Worm (Caenorhabditis elegans) whole organism, L3 larva: ENCODE measurements around the gene C46E10.1.
A peak's percentile ranks its signal among the peaks of the same experiment; 100 is the strongest.

Experiments used
- R02D3.7 ChIP-seq: fragments of 150-350 bp; optimal IDR thresholded peaks from 2 replicates; lab custom pipeline; 2014; ENCODE audit warnings: missing biosample characterization, missing genetic modification characterization
- ZK546.5 ChIP-seq: sonication (generic microtip); optimal IDR thresholded peaks from 2 replicates; lab custom pipeline; 2017; ENCODE audit warnings: missing biosample characterization, missing genetic modification characterization
- aly-2 ChIP-seq: fragments of 150-350 bp; optimal IDR thresholded peaks from 2 replicates; lab custom pipeline; 2014; ENCODE audit warnings: missing biosample characterization, missing genetic modification characterization
- ama-1 ChIP-seq: fragments of 150-350 bp; optimal IDR thresholded peaks from 2 replicates; lab custom pipeline; 2018
- ceh-16 ChIP-seq: sonication (generic microtip); optimal IDR thresholded peaks from 2 replicates; lab custom pipeline; 2017; ENCODE audit warnings: missing biosample characterization, missing genetic modification characterization
- ceh-82 ChIP-seq: fragments of 150-350 bp; optimal IDR thresholded peaks from 2 replicates; lab custom pipeline; 2014; ENCODE audit warnings: missing biosample characterization, missing genetic modification characterization
- daf-12 ChIP-seq: fragments of 150-350 bp; optimal IDR thresholded peaks from 2 replicates; lab custom pipeline; 2014; ENCODE audit warnings: missing biosample characterization, missing genetic modification reagents, missing genetic modification characterization
- egl-5 ChIP-seq: fragments of 150-350 bp; optimal IDR thresholded peaks from 2 replicates; lab custom pipeline; 2017; ENCODE audit warnings: missing biosample characterization, missing genetic modification reagents, missing genetic modification characterization, inconsistent platforms
- elt-1 ChIP-seq: fragments of 150-350 bp; optimal IDR thresholded peaks from 2 replicates; lab custom pipeline; 2014; ENCODE audit warnings: missing biosample characterization, missing genetic modification characterization
- elt-2 ChIP-seq: sonication (generic microtip); optimal IDR thresholded peaks from 2 replicates; lab custom pipeline; 2016; ENCODE audit warnings: missing genetic modification reagents, mild to moderate bottlenecking, missing genetic modification characterization, missing compliant biosample characterization
- fkh-10 ChIP-seq: sonication (generic microtip); optimal IDR thresholded peaks from 2 replicates; lab custom pipeline; 2017; ENCODE audit warnings: missing biosample characterization, missing genetic modification reagents, missing genetic modification characterization
- fos-1 ChIP-seq: fragments of 150-350 bp; optimal IDR thresholded peaks from 2 replicates; lab custom pipeline; 2014; ENCODE audit warnings: missing biosample characterization, missing genetic modification characterization
- jun-1 ChIP-seq: fragments of 150-350 bp; optimal IDR thresholded peaks from 2 replicates; lab custom pipeline; 2014; ENCODE audit warnings: missing biosample characterization, missing genetic modification reagents, missing genetic modification characterization
- lsy-12 ChIP-seq: sonication (generic microtip); optimal IDR thresholded peaks from 2 replicates; lab custom pipeline; 2016; ENCODE audit warnings: mild to moderate bottlenecking, missing genetic modification characterization, missing compliant biosample characterization
- mml-1 ChIP-seq: fragments of 150-350 bp; sonication (generic microtip); optimal IDR thresholded peaks from 3 replicates; lab custom pipeline; 2014; ENCODE audit warnings: missing biosample characterization, missing genetic modification characterization
- nfya-1 ChIP-seq: sonication (generic microtip); optimal IDR thresholded peaks from 2 replicates; lab custom pipeline; 2017; ENCODE audit warnings: missing genetic modification characterization, mild to moderate bottlenecking, missing compliant biosample characterization, antibody characterized with exemption, moderate library complexity; ENCODE audit not compliant: insufficient read depth
- nhr-11 ChIP-seq: fragments of 150-350 bp; optimal IDR thresholded peaks from 2 replicates; lab custom pipeline; 2014; ENCODE audit warnings: missing biosample characterization, missing genetic modification characterization
- nhr-12 ChIP-seq: fragments of 150-350 bp; optimal IDR thresholded peaks from 2 replicates; lab custom pipeline; 2014; ENCODE audit warnings: missing biosample characterization, missing genetic modification characterization
- nhr-23 ChIP-seq: fragments of 150-350 bp; optimal IDR thresholded peaks from 2 replicates; lab custom pipeline; 2014; ENCODE audit warnings: missing biosample characterization, missing genetic modification reagents, missing genetic modification characterization
- nhr-237 ChIP-seq: fragments of 150-350 bp; optimal IDR thresholded peaks from 2 replicates; lab custom pipeline; 2014; ENCODE audit warnings: missing biosample characterization, missing genetic modification characterization
- nhr-25 ChIP-seq: sonication (generic microtip); optimal IDR thresholded peaks from 2 replicates; lab custom pipeline; 2017; ENCODE audit warnings: missing biosample characterization, missing genetic modification characterization
- nhr-28 ChIP-seq: fragments of 150-350 bp; optimal IDR thresholded peaks from 2 replicates; lab custom pipeline; 2014; ENCODE audit warnings: missing biosample characterization, missing genetic modification characterization
- nhr-43 ChIP-seq: sonication (generic microtip); optimal IDR thresholded peaks from 2 replicates; lab custom pipeline; 2016; ENCODE audit warnings: mild to moderate bottlenecking, missing genetic modification characterization, missing compliant biosample characterization; ENCODE audit not compliant: poor library complexity, severe bottlenecking
- nhr-67 ChIP-seq: fragments of 150-350 bp; optimal IDR thresholded peaks from 2 replicates; lab custom pipeline; 2014; ENCODE audit warnings: missing biosample characterization, missing genetic modification characterization
- nhr-76 ChIP-seq: fragments of 150-350 bp; sonication (generic microtip); optimal IDR thresholded peaks from 5 replicates; lab custom pipeline; 2014; ENCODE audit warnings: missing biosample characterization, missing genetic modification characterization
- nhr-77 ChIP-seq: fragments of 150-350 bp; optimal IDR thresholded peaks from 2 replicates; lab custom pipeline; 2014; ENCODE audit warnings: missing biosample characterization, missing genetic modification characterization
- pha-4 ChIP-seq: fragments of 150-350 bp; optimal IDR thresholded peaks from 2 replicates; lab custom pipeline; 2014; ENCODE audit warnings: missing biosample characterization, missing genetic modification reagents, missing genetic modification characterization
- pqm-1 ChIP-seq: fragments of 150-350 bp; optimal IDR thresholded peaks from 2 replicates; lab custom pipeline; 2017; ENCODE audit warnings: missing biosample characterization, missing genetic modification characterization, inconsistent platforms
- sea-2 ChIP-seq: fragments of 150-350 bp; sonication (generic microtip); optimal IDR thresholded peaks from 4 replicates; lab custom pipeline; 2014; ENCODE audit warnings: missing biosample characterization, missing genetic modification reagents, missing genetic modification characterization
- snpc-4 ChIP-seq: fragments of 150-350 bp; optimal IDR thresholded peaks from 2 replicates; lab custom pipeline; 2014; ENCODE audit warnings: missing biosample characterization, missing genetic modification characterization
- tbx-2 ChIP-seq: sonication (generic microtip); optimal IDR thresholded peaks from 2 replicates; lab custom pipeline; 2016; ENCODE audit warnings: mild to moderate bottlenecking, missing genetic modification characterization, missing compliant biosample characterization
- unc-62 ChIP-seq: fragments of 150-350 bp; sonication (generic microtip); optimal IDR thresholded peaks from 4 replicates; lab custom pipeline; 2014; ENCODE audit warnings: missing biosample characterization, missing genetic modification reagents, missing genetic modification characterization
- zag-1 ChIP-seq: fragments of 150-350 bp; optimal IDR thresholded peaks from 2 replicates; lab custom pipeline; 2014; ENCODE audit warnings: missing biosample characterization, missing genetic modification characterization
- ztf-4 ChIP-seq: fragments of 150-350 bp; optimal IDR thresholded peaks from 2 replicates; lab custom pipeline; 2014; ENCODE audit warnings: missing biosample characterization, missing genetic modification characterization

C46E10.1 gene

ce11 chrII:3731723-3732122 is 7.7 kb downstream of the C46E10.1 start, which contains the start of the genes sdz-12 and bath-31:
Gene sdz-12 (minus strand): TSS chrII:3731823.
Gene bath-31 (plus strand): TSS chrII:3731973.
- TF ChIP-seq R02D3.7 (tag; lab: Kevin White, UChicago) = no peak
- no peak for TF ChIP-seq sea-2 (GFP tag; lab: Kevin White, UChicago)

ce11 chrII:3736893-3737375 is 12.9 kb downstream of the C46E10.1 start, which contains the start of gene F12E12.6:
Gene F12E12.6 (minus strand): TSS chrII:3736943.
- TF ChIP-seq fos-1 (tag; lab: Kevin White, UChicago) (no peak), nhr-25 (no peak), R02D3.7 (tag; lab: Kevin White, UChicago) (no peak), pqm-1 (tag; lab: Kevin White, UChicago) (no peak), jun-1 (no peak), nhr-43 (tag; lab: Kevin White, UChicago) (no peak)

ce11 chrII:3739647-3740046 is 15.6 kb downstream of the C46E10.1 start, which contains the start of gene F12E12.2:
Gene F12E12.2 (plus strand): TSS chrII:3739947.
- TF ChIP-seq pha-4 (tag; lab: Kevin White, UChicago) = no peak
- TF ChIP-seq ztf-4 (tag; lab: Kevin White, UChicago) = no peak
- TF ChIP-seq fos-1 (tag; lab: Kevin White, UChicago) = no peak
- no peak for TF ChIP-seq snpc-4 (tag; lab: Kevin White, UChicago)
- no peak for TF ChIP-seq nhr-67
- no peak for TF ChIP-seq ZK546.5 (tag; lab: Kevin White, UChicago)
- TF ChIP-seq ceh-16 (tag; lab: Kevin White, UChicago) = no peak
- TF ChIP-seq nhr-77 (tag; lab: Kevin White, UChicago) = no peak
- no peak for TF ChIP-seq nhr-23 (tag; lab: Kevin White, UChicago)
- no peak for TF ChIP-seq nhr-28 (tag; lab: Kevin White, UChicago)
- TF ChIP-seq unc-62 (GFP tag; lab: Kevin White, UChicago) = no peak
- no peak for TF ChIP-seq nhr-43 (tag; lab: Kevin White, UChicago)
- TF ChIP-seq egl-5 (tag; lab: Kevin White, UChicago) = no peak
- TF ChIP-seq fkh-10 = no peak
- no peak for TF ChIP-seq nfya-1 (tag; lab: Kevin White, UChicago)

- no peak for TF ChIP-seq ama-1 (lab: Kevin White, UChicago)
- TF ChIP-seq nhr-237 (tag; lab: Kevin White, UChicago) = no peak
- TF ChIP-seq jun-1 = no peak
- no peak for TF ChIP-seq ceh-16 (tag; lab: Kevin White, UChicago)
- no peak for TF ChIP-seq nhr-12 (tag; lab: Kevin White, UChicago)
- no peak for TF ChIP-seq pha-4 (tag; lab: Kevin White, UChicago)
- TF ChIP-seq mml-1 = no peak
- TF ChIP-seq nhr-11 (tag; lab: Kevin White, UChicago) = no peak
- no peak for TF ChIP-seq unc-62 (GFP tag; lab: Kevin White, UChicago)
- no peak for TF ChIP-seq lsy-12 (tag; lab: Kevin White, UChicago)
Measured at ce11 chrII:3741584-3741983, 17.6 kb downstream of the C46E10.1 start, which contains the start of gene F12E12.1. Gene F12E12.1 (plus strand): TSS chrII:3741884.

ce11 chrII:3743684-3744200 is 19.7 kb downstream of the C46E10.1 start, which contains the start of gene nta-1:
Gene nta-1 (minus strand): TSS chrII:3743814.
- TF ChIP-seq tbx-2 = no peak
- TF ChIP-seq pha-4 (tag; lab: Kevin White, UChicago) = peak; percentile 76
- peak; percentile 51 for TF ChIP-seq pqm-1 (tag; lab: Kevin White, UChicago)
- peak; percentile 24 for TF ChIP-seq elt-2 (tag; lab: Kevin White, UChicago)
- TF ChIP-seq nhr-76 (tag; lab: Kevin White, UChicago) = no peak

ce11 chrII:3747405-3747804 is 23.4 kb downstream of the C46E10.1 start, which contains the start of gene fbxb-92:
Gene fbxb-92 (minus strand): TSS chrII:3747505.
- TF ChIP-seq nhr-23 (tag; lab: Kevin White, UChicago) (no peak), tbx-2 (no peak), ceh-16 (tag; lab: Kevin White, UChicago) (no peak), ZK546.5 (tag; lab: Kevin White, UChicago) (no peak), elt-2 (tag; lab: Kevin White, UChicago) (no peak), elt-1 (tag; lab: Kevin White, UChicago) (no peak), nhr-67 (no peak), ceh-82 (tag; lab: Kevin White, UChicago) (no peak), fos-1 (tag; lab: Kevin White, UChicago) (no peak), daf-12 (tag; lab: Kevin White, UChicago) (no peak), aly-2 (no peak), R02D3.7 (tag; lab: Kevin White, UChicago) (no peak), mml-1 (no peak), nhr-12 (tag; lab: Kevin White, UChicago) (no peak), nhr-76 (tag; lab: Kevin White, UChicago) (no peak), pqm-1 (tag; lab: Kevin White, UChicago) (no peak), zag-1 (tag; lab: Kevin White, UChicago) (no peak), nfya-1 (tag; lab: Kevin White, UChicago) (no peak)
